Worm (Caenorhabditis elegans): ENCODE measurements around the gene F32E10.8.
A peak's percentile ranks its signal among the peaks of the same experiment; 100 is the strongest.

F32E10.8 gene

DNA sequence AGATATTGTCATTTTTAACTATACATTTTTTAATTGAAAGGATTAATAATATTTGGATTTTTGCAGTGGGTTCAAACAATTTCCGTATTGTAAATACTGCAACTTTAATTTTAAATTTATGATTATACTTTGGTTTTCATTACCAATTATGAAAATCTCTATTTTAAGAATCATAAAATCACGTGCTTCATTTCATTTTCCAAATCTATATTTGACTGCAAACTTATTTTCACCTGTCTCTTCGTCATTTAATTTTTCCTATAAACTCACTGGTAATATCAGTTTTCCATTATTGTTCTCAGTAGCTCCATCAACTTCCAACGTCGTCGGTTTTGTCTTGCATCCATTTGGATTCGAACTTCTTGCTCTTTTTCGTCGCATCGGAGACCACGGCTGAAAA, 35.0 kb upstream of the F32E10.8 start, which contains the start of gene R05G6.1:
R05G6.1 (plus strand) TSS at position 301 of the 400 bp plus-strand sequence.
- TF ChIP-seq nhr-12 (tag; optimal IDR thresholded peaks at IDR 0.05) (no peak), egl-27 (tag; optimal IDR thresholded peaks at IDR 0.05) (no peak), F13H6.1 (tag; optimal IDR thresholded peaks at IDR 0.05) (no peak), mbf-1 (tag; optimal IDR thresholded peaks at IDR 0.05) (no peak), mab-5 (tag; optimal IDR thresholded peaks at IDR 0.05) (no peak), elt-3 (tag; optimal IDR thresholded peaks at IDR 0.05) (no peak), ZK546.5 (tag; optimal IDR thresholded peaks at IDR 0.05) (no peak)

DNA sequence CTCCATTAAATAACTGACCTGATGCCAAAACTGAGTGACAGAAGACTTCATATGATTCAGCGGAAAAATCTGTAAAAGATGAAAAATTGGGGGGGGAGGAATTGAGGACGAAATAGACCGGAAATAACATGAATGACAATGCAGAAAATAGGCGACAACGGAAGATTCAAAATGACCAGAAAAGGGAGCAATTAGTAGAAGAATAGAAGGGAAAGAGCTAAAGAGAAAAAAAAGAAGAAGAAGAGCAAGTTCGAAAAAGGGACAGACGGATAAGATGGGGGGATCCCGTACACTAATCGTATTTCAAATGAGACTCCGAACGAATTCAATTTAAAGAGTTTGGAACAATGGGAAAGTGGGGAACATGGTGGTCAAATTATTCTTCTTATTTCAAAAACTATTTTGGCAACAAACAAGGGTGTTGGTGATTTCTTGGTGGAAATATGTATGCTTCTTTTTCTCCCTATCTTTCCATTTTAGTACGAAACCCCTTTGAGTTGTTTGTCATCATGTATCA, 24.9 kb upstream of the F32E10.8 start, which contains the start of gene R05G6.10:
R05G6.10 (minus strand) TSS at position 51 of the 517 bp plus-strand sequence.
- no peak for TF ChIP-seq lin-11 (tag; optimal IDR thresholded peaks at IDR 0.05)
- no peak for TF ChIP-seq Y55F3AM.14 (GFP tag; optimal IDR thresholded peaks at IDR 0.05)
- peak; percentile 2 for TF ChIP-seq zag-1 (tag; optimal IDR thresholded peaks at IDR 0.05)
- TF ChIP-seq ama-1 (optimal IDR thresholded peaks at IDR 0.05), result no peak
- TF ChIP-seq aly-2 (tag; optimal IDR thresholded peaks at IDR 0.05), result no peak
- TF ChIP-seq nhr-21 (tag; optimal IDR thresholded peaks at IDR 0.05), result no peak

DNA sequence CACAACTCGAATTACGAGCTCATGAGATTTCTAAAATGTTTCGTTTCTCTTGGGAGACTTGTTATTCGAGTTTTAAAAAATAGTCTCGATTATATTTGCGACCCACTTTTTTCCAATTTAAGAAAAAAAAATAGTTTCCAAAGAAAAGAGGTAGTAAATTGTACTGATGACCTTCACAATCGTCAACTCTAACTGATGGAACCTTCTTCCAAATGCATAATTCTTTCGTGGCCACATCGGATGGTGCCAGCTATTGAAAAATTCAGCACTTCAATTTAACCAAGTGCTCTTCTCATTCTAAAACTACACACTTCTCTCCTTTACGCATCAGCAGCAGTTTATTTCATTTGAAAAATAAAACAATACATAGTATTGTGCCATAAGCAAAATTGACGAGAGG, 23.7 kb upstream of the F32E10.8 start:
- TF ChIP-seq mdl-1 (tag; optimal IDR thresholded peaks at IDR 0.05), result no peak
- TF ChIP-seq nhr-10 (tag; optimal IDR thresholded peaks at IDR 0.05), result no peak
- no peak for TF ChIP-seq ceh-82 (tag; optimal IDR thresholded peaks at IDR 0.05)
- no peak for TF ChIP-seq sem-4 (tag; optimal IDR thresholded peaks at IDR 0.05)
- no peak for TF ChIP-seq ceh-16 (tag; optimal IDR thresholded peaks at IDR 0.05)
- no peak for TF ChIP-seq nhr-6 (tag; optimal IDR thresholded peaks at IDR 0.05)
- no peak for TF ChIP-seq nhr-129 (tag; optimal IDR thresholded peaks at IDR 0.05)
- no peak for TF ChIP-seq unc-39 (tag; optimal IDR thresholded peaks at IDR 0.05)
- TF ChIP-seq Y55F3AM.14 (GFP tag; optimal IDR thresholded peaks at IDR 0.05), result no peak
- TF ChIP-seq R02D3.7 (tag; optimal IDR thresholded peaks at IDR 0.05), result no peak
- TF ChIP-seq F13H6.1 (tag; optimal IDR thresholded peaks at IDR 0.05), result no peak
- no peak for TF ChIP-seq elt-1 (tag; optimal IDR thresholded peaks at IDR 0.05)
- TF ChIP-seq ztf-4 (tag; optimal IDR thresholded peaks at IDR 0.05), result no peak
- TF ChIP-seq zag-1 (tag; optimal IDR thresholded peaks at IDR 0.05), result no peak

DNA sequence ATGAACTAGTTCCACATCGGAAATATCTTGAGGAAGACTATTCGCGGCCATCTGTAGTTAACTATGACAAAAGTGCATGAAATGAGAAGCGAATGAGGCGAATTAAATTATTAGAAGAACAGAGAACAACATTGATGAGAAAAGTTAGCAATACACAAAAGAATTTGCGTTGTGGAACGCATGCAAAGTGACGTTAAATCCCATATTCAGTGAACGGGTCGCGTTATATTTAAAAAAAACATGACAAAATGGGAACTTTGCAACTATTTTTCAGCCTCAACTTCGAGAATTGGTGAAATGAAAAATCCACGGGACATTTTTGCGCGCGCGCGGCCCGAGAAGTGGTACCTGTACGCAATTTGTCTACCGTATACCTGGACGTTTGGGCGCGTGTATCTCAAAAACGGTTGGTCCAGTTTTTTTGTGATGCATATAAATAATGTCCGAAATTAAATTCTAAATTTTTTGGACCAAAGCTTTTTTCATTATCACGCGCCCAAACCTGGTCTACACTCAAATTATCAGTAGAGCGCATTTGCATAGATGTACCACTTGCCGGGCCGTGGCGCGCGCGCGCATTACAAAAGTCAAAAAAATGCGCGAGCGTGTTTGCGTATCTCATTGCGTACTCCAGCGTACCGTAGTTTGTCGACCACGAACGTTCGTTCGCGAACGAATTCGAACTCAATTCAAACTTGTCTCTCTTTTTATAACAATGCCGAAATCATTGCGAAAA, 19.4 kb upstream of the F32E10.8 start, which contains the start of the genes cdd-2 and oef-1:
cdd-2 (minus strand) TSS at position 51 of the 736 bp plus-strand sequence.
oef-1 (plus strand) TSS at position 575 of the 736 bp plus-strand sequence.
- TF ChIP-seq unc-55 (GFP tag; optimal IDR thresholded peaks at IDR 0.05), result no peak
- no peak for TF ChIP-seq mbf-1 (tag; optimal IDR thresholded peaks at IDR 0.05)
- no peak for TF ChIP-seq nhr-129 (tag; optimal IDR thresholded peaks at IDR 0.05)
- no peak for TF ChIP-seq Y55F3AM.14 (GFP tag; optimal IDR thresholded peaks at IDR 0.05)
- no peak for TF ChIP-seq nhr-21 (tag; optimal IDR thresholded peaks at IDR 0.05)
- TF ChIP-seq sma-3 (GFP tag; optimal IDR thresholded peaks at IDR 0.05), result no peak
- TF ChIP-seq dmd-4 (tag; optimal IDR thresholded peaks at IDR 0.05), result no peak
- TF ChIP-seq crh-2 (tag; optimal IDR thresholded peaks at IDR 0.05), result no peak
- TF ChIP-seq nhr-23 (tag; optimal IDR thresholded peaks at IDR 0.05), result no peak
- TF ChIP-seq mdl-1 (tag; optimal IDR thresholded peaks at IDR 0.05), result no peak
- TF ChIP-seq nhr-25 (tag; optimal IDR thresholded peaks at IDR 0.05), result no peak
- TF ChIP-seq unc-39 (tag; optimal IDR thresholded peaks at IDR 0.05), result no peak
- TF ChIP-seq lin-39 (tag; optimal IDR thresholded peaks at IDR 0.05), result no peak
- no peak for TF ChIP-seq peb-1 (tag; optimal IDR thresholded peaks at IDR 0.05)
- TF ChIP-seq zag-1 (tag; optimal IDR thresholded peaks at IDR 0.05), result no peak
- no peak for TF ChIP-seq ama-1 (optimal IDR thresholded peaks at IDR 0.05)
- no peak for TF ChIP-seq sma-9 (GFP tag; optimal IDR thresholded peaks at IDR 0.05)
- TF ChIP-seq sma-9 (tag; optimal IDR thresholded peaks at IDR 0.05), result no peak

DNA sequence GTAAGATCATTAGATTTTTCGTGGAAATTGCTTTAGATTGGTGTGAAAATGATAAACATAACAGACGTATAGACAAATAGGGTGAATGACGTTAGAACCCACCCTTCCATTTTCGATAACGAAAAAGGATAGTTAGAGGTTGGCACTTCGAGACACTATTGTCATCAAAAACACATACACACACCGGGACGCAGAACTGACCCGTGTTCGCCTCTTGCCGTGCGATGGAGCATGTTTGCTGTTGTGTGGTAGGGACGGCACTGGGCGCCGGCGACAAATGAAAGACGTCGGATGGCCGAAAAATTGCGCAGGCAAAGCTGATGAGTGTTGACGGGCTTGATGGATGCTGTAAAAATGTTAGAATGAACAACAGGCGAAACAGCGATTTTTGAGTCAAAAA, 17.6 kb upstream of the F32E10.8 start:
- TF ChIP-seq skn-1 (tag; optimal IDR thresholded peaks at IDR 0.05) (peak; percentile 80), lin-11 (tag; optimal IDR thresholded peaks at IDR 0.05) (no peak), nhr-77 (tag; optimal IDR thresholded peaks at IDR 0.05) (no peak), unc-62 (GFP tag; optimal IDR thresholded peaks at IDR 0.05) (no peak), F13H6.1 (tag; optimal IDR thresholded peaks at IDR 0.05) (peak; percentile 19), nhr-11 (tag; optimal IDR thresholded peaks at IDR 0.05) (no peak), lin-39 (tag; optimal IDR thresholded peaks at IDR 0.05) (no peak), Y55F3AM.14 (GFP tag; optimal IDR thresholded peaks at IDR 0.05) (no peak), ceh-82 (tag; optimal IDR thresholded peaks at IDR 0.05) (no peak), sem-4 (tag; optimal IDR thresholded peaks at IDR 0.05) (no peak), R02D3.7 (tag; optimal IDR thresholded peaks at IDR 0.05) (no peak), lsy-2 (tag; optimal IDR thresholded peaks at IDR 0.05) (peak in 1 of 2 experiments; percentile 41), nhr-237 (tag; optimal IDR thresholded peaks at IDR 0.05) (no peak), nhr-25 (tag; optimal IDR thresholded peaks at IDR 0.05) (no peak), dmd-4 (tag; optimal IDR thresholded peaks at IDR 0.05) (no peak), ceh-16 (tag; optimal IDR thresholded peaks at IDR 0.05) (no peak), sma-9 (GFP tag; optimal IDR thresholded peaks at IDR 0.05) (no peak), sma-9 (tag; optimal IDR thresholded peaks at IDR 0.05) (no peak), crh-2 (tag; optimal IDR thresholded peaks at IDR 0.05) (no peak), nhr-21 (tag; optimal IDR thresholded peaks at IDR 0.05) (no peak), ZK546.5 (tag; optimal IDR thresholded peaks at IDR 0.05) (no peak), nhr-129 (tag; optimal IDR thresholded peaks at IDR 0.05) (peak; percentile 60), nhr-23 (tag; optimal IDR thresholded peaks at IDR 0.05) (no peak), elt-3 (tag; optimal IDR thresholded peaks at IDR 0.05) (no peak), blmp-1 (tag; optimal IDR thresholded peaks at IDR 0.05; ENCODE audit: insufficient read depth) (no peak)

All from whole organism, L2 larva.